Worm (Caenorhabditis elegans) whole organism, midembryonic: ENCODE results near the gene spi-1.

Experiments used
- tab-1 ChIP-seq: fragments of 200-800 bp; sonication (Bioruptor generic); IDR thresholded peaks from 2 replicates; pipeline ENCODE4 v1.3.6; 2022; ENCODE audit warnings: missing genetic modification characterization, missing compliant biosample characterization
- ztf-23 ChIP-seq: fragments of 200-800 bp; sonication (Bioruptor generic); IDR thresholded peaks from 2 replicates; pipeline ENCODE4 v1.3.6; 2022; ENCODE audit warnings: missing genetic modification reagents, missing genetic modification characterization, missing compliant biosample characterization

ce11 chrII:7493599-7493998 is 2.4 kb upstream of the spi-1 start, which contains the start of gene nas-23:
- TF ChIP-seq tab-1 (no peak), ztf-23 (GFP tag; lab: Robert Waterston, UW) (no peak)
